Worm (Caenorhabditis elegans) whole organism, mixed stage, embryonic: ENCODE measurements around the gene C46C11.3.

Source experiments
- cnd-1 ChIP-seq: fragments of 200-800 bp; sonication (Bioruptor generic); optimal IDR thresholded peaks from 2 replicates; lab custom pipeline; 2018; ENCODE audit warnings: mild to moderate bottlenecking, missing genetic modification characterization, missing compliant biosample characterization
- drap-1 ChIP-seq: fragments of 200-800 bp; sonication (Bioruptor generic); optimal IDR thresholded peaks from 3 replicates; lab custom pipeline; 2018; ENCODE audit warnings: mild to moderate bottlenecking, missing genetic modification characterization, missing compliant biosample characterization
- elt-3 ChIP-seq: fragments of 150-350 bp; optimal IDR thresholded peaks from 2 replicates; lab custom pipeline; 2014; ENCODE audit warnings: missing biosample characterization, missing genetic modification characterization
- lsy-2 ChIP-seq: fragments of 150-350 bp; optimal IDR thresholded peaks from 2 replicates; lab custom pipeline; 2014; ENCODE audit warnings: missing biosample characterization, missing genetic modification characterization
- nhr-237 ChIP-seq: fragments of 150-350 bp; optimal IDR thresholded peaks from 2 replicates; lab custom pipeline; 2014; ENCODE audit warnings: missing biosample characterization, missing genetic modification characterization
- snpc-4 ChIP-seq: fragments of 150-350 bp; optimal IDR thresholded peaks from 2 replicates; lab custom pipeline; 2014; ENCODE audit warnings: missing biosample characterization, missing genetic modification characterization
- tbx-8 ChIP-seq: fragments of 200-800 bp; sonication (Bioruptor generic); optimal IDR thresholded peaks from 2 replicates; lab custom pipeline; 2018; ENCODE audit warnings: mild to moderate bottlenecking, missing genetic modification characterization, moderate library complexity, missing compliant biosample characterization
- unc-62 ChIP-seq: fragments of 150-350 bp; optimal IDR thresholded peaks from 2 replicates; lab custom pipeline; 2014; ENCODE audit warnings: missing biosample characterization, missing genetic modification reagents, missing genetic modification characterization

DNA sequence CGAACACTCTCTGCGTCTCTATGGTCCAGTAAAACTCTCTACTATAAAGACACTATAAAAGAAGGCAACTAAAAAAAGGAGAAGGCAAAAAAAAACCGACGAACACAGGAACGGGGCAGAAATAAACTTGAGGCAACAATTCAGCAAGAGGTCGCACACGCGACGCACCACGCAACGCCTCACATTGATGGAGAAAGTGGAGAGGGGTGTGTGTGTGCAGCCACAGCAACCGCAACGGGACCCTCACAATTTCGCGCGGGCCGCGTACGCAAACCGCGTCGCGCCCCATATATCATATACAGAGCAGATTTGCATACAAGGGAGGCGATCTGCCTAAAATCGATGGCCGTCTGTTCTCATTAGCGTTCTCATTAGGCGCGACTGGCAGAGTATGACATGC, 5.3 kb upstream of the C46C11.3 start:
- TF ChIP-seq cnd-1 = peak; percentile 84
- no peak for TF ChIP-seq snpc-4 (tag; lab: Kevin White, UChicago)
- no peak for TF ChIP-seq nhr-237
- no peak for TF ChIP-seq unc-62
- TF ChIP-seq drap-1 (GFP tag; lab: Kevin White, UChicago) = peak; percentile 68
- TF ChIP-seq lsy-2 (tag; lab: Kevin White, UChicago) = peak; percentile 36
- peak; percentile 25 for TF ChIP-seq tbx-8 (GFP tag; lab: Kevin White, UChicago)
- TF ChIP-seq elt-3 = no peak
